Fruit fly (Drosophila melanogaster): ENCODE data around the gene CG4213.

CG4213 gene

dm6 chr2L:357556-358130, 44.4 kb downstream of the CG4213 start, which contains the start of gene Ent1:
Gene Ent1 (minus strand): TSS chr2L:357874.
- TF ChIP-seq Mnt (GFP tag; optimal IDR thresholded peaks at IDR 0.05) (peak; percentile 14), toe (GFP tag; optimal IDR thresholded peaks at IDR 0.05) (no peak), CG7101 (tag; optimal IDR thresholded peaks at IDR 0.05) (no peak), bab1 (GFP tag; optimal IDR thresholded peaks at IDR 0.05) (peak; percentile 62), CG7045 (GFP tag; optimal IDR thresholded peaks at IDR 0.05) (no peak), CG11617 (GFP tag; optimal IDR thresholded peaks at IDR 0.05) (no peak), CG12768 (GFP tag; optimal IDR thresholded peaks at IDR 0.05) (no peak), kay (GFP tag; ENCODE audit: borderline replicate concordance) (peak; percentile 8), tj (GFP tag; optimal IDR thresholded peaks at IDR 0.05) (no peak)

dm6 chr2L:356234-356633, 45.8 kb downstream of the CG4213 start:
- TF ChIP-seq CG12768 (GFP tag; optimal IDR thresholded peaks at IDR 0.05) (no peak), Crg-1 (GFP tag; optimal IDR thresholded peaks at IDR 0.05) (no peak), CG11617 (GFP tag; optimal IDR thresholded peaks at IDR 0.05) (no peak), CG14711 (tag; optimal IDR thresholded peaks at IDR 0.05) (no peak), toe (GFP tag; optimal IDR thresholded peaks at IDR 0.05) (no peak), kay (GFP tag; ENCODE audit: borderline replicate concordance) (no peak), CG7101 (tag; optimal IDR thresholded peaks at IDR 0.05) (no peak)

- TF ChIP-seq bab1 (GFP tag; optimal IDR thresholded peaks at IDR 0.05) (no peak), cic (GFP tag; optimal IDR thresholded peaks at IDR 0.05) (no peak), CG11617 (GFP tag; optimal IDR thresholded peaks at IDR 0.05) (no peak), tj (GFP tag; optimal IDR thresholded peaks at IDR 0.05) (no peak), kay (GFP tag; ENCODE audit: borderline replicate concordance) (peak; percentile 50), CG7045 (GFP tag; optimal IDR thresholded peaks at IDR 0.05) (no peak), CG14711 (tag; optimal IDR thresholded peaks at IDR 0.05) (no peak), toe (GFP tag; optimal IDR thresholded peaks at IDR 0.05) (no peak)
These were observed 54.4 kb downstream of the CG4213 start for dm6 chr2L:347604-348003.

DNA sequence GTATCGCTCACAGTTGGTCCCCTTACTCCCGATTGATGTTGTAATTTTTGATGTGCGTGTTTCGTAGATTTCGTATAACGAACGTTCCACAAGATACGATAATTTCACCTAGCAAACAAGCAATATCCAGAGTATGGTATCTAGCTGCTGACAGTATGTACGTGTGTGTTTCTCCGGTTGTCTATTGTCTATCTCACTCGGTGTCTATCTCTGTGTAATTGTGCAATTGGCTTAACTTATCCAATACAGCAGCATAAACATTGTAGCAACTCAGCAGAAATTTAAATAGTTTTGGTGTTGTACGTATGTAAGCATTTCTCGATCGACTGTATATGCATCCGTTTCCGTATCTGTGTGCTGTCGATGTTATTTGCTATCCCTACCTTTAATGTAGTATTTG, 55.2 kb downstream of the CG4213 start:
- TF ChIP-seq CG7101 (tag; optimal IDR thresholded peaks at IDR 0.05) (no peak), pad (GFP tag; optimal IDR thresholded peaks at IDR 0.05) (no peak), kay (GFP tag; ENCODE audit: borderline replicate concordance) (no peak)
